Fruit fly (Drosophila melanogaster) whole organism, embryonic: Measurements from ENCODE around the gene capu.

Experiments used
- Blimp-1 ChIP-seq: fragments of 200-800 bp; sonication (Bioruptor generic); optimal IDR thresholded peaks from 3 replicates; lab custom pipeline; 2018; ENCODE audit warnings: missing biosample characterization, missing genetic modification characterization, mild to moderate bottlenecking, moderate library complexity, missing genetic modification reagents
- CG10267 ChIP-seq: fragments of 200-800 bp; sonication (Bioruptor generic); optimal IDR thresholded peaks from 2 replicates; lab custom pipeline; 2018; ENCODE audit warnings: missing biosample characterization, mild to moderate bottlenecking, missing genetic modification characterization, moderate library complexity
- CG10979 ChIP-seq: fragments of 200-800 bp; sonication (Bioruptor generic); optimal IDR thresholded peaks from 2 replicates; lab custom pipeline; 2018; ENCODE audit warnings: missing biosample characterization, mild to moderate bottlenecking, missing genetic modification characterization, moderate library complexity
- CG11456 ChIP-seq: fragments of 200-800 bp; sonication (Bioruptor generic); IDR thresholded peaks from 3 replicates; pipeline ENCODE4 v1.3.6; 2022; ENCODE audit warnings: missing biosample characterization, missing genetic modification characterization
- CG11504 ChIP-seq: fragments of 200-800 bp; sonication (Bioruptor generic); optimal IDR thresholded peaks from 3 replicates; lab custom pipeline; 2019; ENCODE audit warnings: missing biosample characterization, mild to moderate bottlenecking, missing genetic modification characterization, moderate library complexity
- CG15011 ChIP-seq: fragments of 200-800 bp; sonication (Bioruptor generic); optimal IDR thresholded peaks from 3 replicates; lab custom pipeline; 2018; ENCODE audit warnings: missing biosample characterization, mild to moderate bottlenecking, missing genetic modification characterization
- CG15601 ChIP-seq: fragments of 200-800 bp; sonication (Bioruptor generic); optimal IDR thresholded peaks from 3 replicates; lab custom pipeline; 2019; ENCODE audit warnings: missing biosample characterization, mild to moderate bottlenecking, missing genetic modification characterization, moderate library complexity
- CG16813 ChIP-seq: fragments of 200-800 bp; sonication (Bioruptor generic); IDR thresholded peaks from 3 replicates; pipeline ENCODE4 v1.3.6; 2022; ENCODE audit warnings: missing biosample characterization, missing genetic modification characterization; ENCODE audit not compliant: partially characterized antibody
- CG17359 ChIP-seq: fragments of 200-800 bp; sonication (Bioruptor generic); optimal IDR thresholded peaks from 3 replicates; lab custom pipeline; 2018; ENCODE audit warnings: missing biosample characterization, mild to moderate bottlenecking, missing genetic modification characterization, moderate library complexity
- CG2202 ChIP-seq: fragments of 200-800 bp; sonication (Bioruptor generic); optimal IDR thresholded peaks from 2 replicates; lab custom pipeline; 2018; ENCODE audit warnings: missing biosample characterization, mild to moderate bottlenecking, missing genetic modification characterization
- CG31441 ChIP-seq: fragments of 200-800 bp; sonication (Bioruptor generic); IDR thresholded peaks from 2 replicates; pipeline ENCODE4 v1.3.6; 2022; ENCODE audit warnings: missing biosample characterization, missing genetic modification characterization
- CG3838 ChIP-seq: fragments of 200-800 bp; sonication (Bioruptor generic); optimal IDR thresholded peaks from 3 replicates; lab custom pipeline; 2016; ENCODE audit warnings: missing biosample characterization, missing genetic modification characterization
- CG42726 ChIP-seq: fragments of 200-800 bp; sonication (Bioruptor generic); IDR thresholded peaks from 2 replicates; pipeline ENCODE4 v1.3.6; 2022; ENCODE audit warnings: missing biosample characterization, missing genetic modification characterization; ENCODE audit not compliant: partially characterized antibody
- CG4424 ChIP-seq: fragments of 200-800 bp; sonication (Bioruptor generic); optimal IDR thresholded peaks from 3 replicates; lab custom pipeline; 2016; ENCODE audit warnings: missing biosample characterization, missing genetic modification characterization
- CG4820 ChIP-seq: fragments of 200-800 bp; sonication (Bioruptor generic); optimal IDR thresholded peaks from 3 replicates; lab custom pipeline; 2016; ENCODE audit warnings: missing biosample characterization, missing genetic modification characterization
- CG6683 ChIP-seq: fragments of 200-800 bp; sonication (Bioruptor generic); optimal IDR thresholded peaks from 2 replicates; lab custom pipeline; 2017; ENCODE audit warnings: missing biosample characterization, mild to moderate bottlenecking, missing genetic modification characterization, missing genetic modification reagents
- CG9437 ChIP-seq: fragments of 200-800 bp; sonication (Bioruptor generic); optimal IDR thresholded peaks from 2 replicates; lab custom pipeline; 2018; ENCODE audit warnings: missing biosample characterization, mild to moderate bottlenecking, missing genetic modification characterization
- CG9727 ChIP-seq: fragments of 200-800 bp; sonication (Bioruptor generic); optimal IDR thresholded peaks from 3 replicates; lab custom pipeline; 2017; ENCODE audit warnings: missing biosample characterization, mild to moderate bottlenecking, missing genetic modification characterization
- CG9797 ChIP-seq: fragments of 200-800 bp; sonication (Bioruptor generic); optimal IDR thresholded peaks from 3 replicates; lab custom pipeline; 2018; ENCODE audit warnings: missing biosample characterization, mild to moderate bottlenecking, missing genetic modification characterization
- Camta ChIP-seq: fragments of 200-800 bp; sonication (Bioruptor generic); optimal IDR thresholded peaks from 2 replicates; lab custom pipeline; 2016; ENCODE audit warnings: missing biosample characterization, missing genetic modification characterization
- HmgD ChIP-seq: fragments of 200-800 bp; sonication (Bioruptor generic); optimal IDR thresholded peaks from 3 replicates; lab custom pipeline; 2016; ENCODE audit warnings: missing biosample characterization, missing genetic modification characterization
- Hr39 ChIP-seq: fragments of >200 bp; optimal IDR thresholded peaks from 2 replicates; lab custom pipeline; 2017
- Hr51 ChIP-seq, 2 experiments: fragments of 200-800 bp; sonication (Bioruptor generic); optimal IDR thresholded peaks; 2 replicates in 1 of 2; 3 replicates in 1 of 2; lab custom pipeline; 2016 to 2018; ENCODE audit warnings: missing biosample characterization in 2 of 2, missing genetic modification characterization in 2 of 2, mild to moderate bottlenecking in 1 of 2, moderate library complexity in 1 of 2
- Lpt ChIP-seq: fragments of >200 bp; optimal IDR thresholded peaks from 2 replicates; lab custom pipeline; 2018; ENCODE audit warnings: missing biosample characterization, missing genetic modification characterization
- Med ChIP-seq: fragments of 200-800 bp; sonication (Bioruptor generic); peaks from one replicate; lab custom pipeline; 2016; ENCODE audit warnings: missing biosample characterization, missing genetic modification characterization, mild to moderate bottlenecking, inconsistent platforms, moderate library complexity
- Nf-YB ChIP-seq: fragments of 200-800 bp; sonication (Bioruptor generic); optimal IDR thresholded peaks from 3 replicates; lab custom pipeline; 2019; ENCODE audit warnings: missing biosample characterization, mild to moderate bottlenecking, missing genetic modification characterization, moderate library complexity
- Ptx1 ChIP-seq: fragments of 200-800 bp; sonication (Bioruptor generic); IDR thresholded peaks from 2 replicates; pipeline ENCODE4 v1.3.6; 2022; ENCODE audit warnings: missing biosample characterization, missing genetic modification characterization
- Sox102F ChIP-seq: fragments of 200-800 bp; sonication (Bioruptor generic); optimal IDR thresholded peaks from 2 replicates; lab custom pipeline; 2018; ENCODE audit warnings: missing biosample characterization, mild to moderate bottlenecking, missing genetic modification characterization, moderate library complexity
- Tbp ChIP-seq: fragments of >200 bp; optimal IDR thresholded peaks from 2 replicates; lab custom pipeline; 2018; ENCODE audit warnings: missing biosample characterization, missing genetic modification characterization
- amos ChIP-seq: fragments of 200-800 bp; sonication (Bioruptor generic); IDR thresholded peaks from 2 replicates; pipeline ENCODE4 v1.3.6; 2022; ENCODE audit warnings: missing biosample characterization, missing genetic modification characterization; ENCODE audit not compliant: partially characterized antibody
- ash1 ChIP-seq: fragments of 200-800 bp; sonication (Bioruptor generic); optimal IDR thresholded peaks from 2 replicates; lab custom pipeline; 2018; ENCODE audit warnings: missing biosample characterization, mild to moderate bottlenecking, missing genetic modification characterization
- az2 ChIP-seq: fragments of 200-800 bp; sonication (Bioruptor generic); optimal IDR thresholded peaks from 3 replicates; lab custom pipeline; 2016; ENCODE audit warnings: missing biosample characterization, missing genetic modification characterization
- dan ChIP-seq: fragments of 200-800 bp; sonication (Bioruptor generic); IDR thresholded peaks from 2 replicates; pipeline ENCODE4 v1.3.6; 2022; ENCODE audit warnings: missing biosample characterization, missing genetic modification characterization
- ewg ChIP-seq: fragments of 200-800 bp; sonication (Bioruptor generic); optimal IDR thresholded peaks from 3 replicates; lab custom pipeline; 2017; ENCODE audit warnings: mild to moderate bottlenecking, missing biosample characterization, missing genetic modification reagents, missing genetic modification characterization
- fd96Cb ChIP-seq: fragments of 200-800 bp; sonication (Bioruptor generic); optimal IDR thresholded peaks from 2 replicates; lab custom pipeline; 2018; ENCODE audit warnings: missing biosample characterization, mild to moderate bottlenecking, missing genetic modification characterization, moderate library complexity
- gem ChIP-seq: fragments of 200-800 bp; sonication (Bioruptor generic); optimal IDR thresholded peaks from 2 replicates; lab custom pipeline; 2019; ENCODE audit warnings: missing biosample characterization, mild to moderate bottlenecking, missing genetic modification characterization, moderate library complexity
- gsb-n ChIP-seq: fragments of 200-800 bp; sonication (Bioruptor generic); optimal IDR thresholded peaks from 3 replicates; lab custom pipeline; 2018; ENCODE audit warnings: missing biosample characterization, mild to moderate bottlenecking, missing genetic modification characterization
- lola ChIP-seq, 3 experiments: fragments of >200 bp in 2 of 3; fragments of 200-800 bp in 1 of 3; sonication (Bioruptor generic) in 1 of 3; optimal IDR thresholded peaks; 2 replicates each; lab custom pipeline; 2017 to 2019; ENCODE audit warnings: missing biosample characterization in 3 of 3, missing genetic modification characterization in 3 of 3, mild to moderate bottlenecking in 1 of 3, moderate library complexity in 1 of 3
- nerfin-1 ChIP-seq: fragments of 200-800 bp; sonication (Bioruptor generic); optimal IDR thresholded peaks from 3 replicates; lab custom pipeline; 2019; ENCODE audit warnings: missing biosample characterization, mild to moderate bottlenecking, missing genetic modification characterization, moderate library complexity
- psq ChIP-seq: fragments of 200-800 bp; sonication (Bioruptor generic); optimal IDR thresholded peaks from 2 replicates; lab custom pipeline; 2017; ENCODE audit warnings: missing biosample characterization, missing genetic modification characterization
- ranshi ChIP-seq: fragments of 200-800 bp; sonication (Bioruptor generic); IDR thresholded peaks from 2 replicates; pipeline ENCODE4 v1.3.6; 2022; ENCODE audit warnings: missing biosample characterization, missing genetic modification characterization
- sisA ChIP-seq: fragments of 200-800 bp; sonication (Bioruptor generic); IDR thresholded peaks from 2 replicates; pipeline ENCODE4 v1.3.6; 2022; ENCODE audit warnings: missing biosample characterization, missing genetic modification characterization
- slou ChIP-seq: fragments of 200-800 bp; sonication (Bioruptor generic); optimal IDR thresholded peaks from 3 replicates; lab custom pipeline; 2016; ENCODE audit warnings: missing biosample characterization, missing genetic modification characterization
- tin ChIP-seq: fragments of 200-800 bp; sonication (Bioruptor generic); optimal IDR thresholded peaks from 3 replicates; lab custom pipeline; 2016; ENCODE audit warnings: missing biosample characterization, missing genetic modification characterization
- vvl ChIP-seq: fragments of 200-800 bp; sonication (Bioruptor generic); IDR thresholded peaks from 2 replicates; pipeline ENCODE4 v1.3.6; 2022; ENCODE audit warnings: missing biosample characterization, missing genetic modification characterization
- zfh1 ChIP-seq: fragments of 200-800 bp; sonication (Bioruptor generic); IDR thresholded peaks from 3 replicates; pipeline ENCODE4 v1.3.6; 2022; ENCODE audit warnings: missing biosample characterization, missing genetic modification characterization

capu gene

DNA sequence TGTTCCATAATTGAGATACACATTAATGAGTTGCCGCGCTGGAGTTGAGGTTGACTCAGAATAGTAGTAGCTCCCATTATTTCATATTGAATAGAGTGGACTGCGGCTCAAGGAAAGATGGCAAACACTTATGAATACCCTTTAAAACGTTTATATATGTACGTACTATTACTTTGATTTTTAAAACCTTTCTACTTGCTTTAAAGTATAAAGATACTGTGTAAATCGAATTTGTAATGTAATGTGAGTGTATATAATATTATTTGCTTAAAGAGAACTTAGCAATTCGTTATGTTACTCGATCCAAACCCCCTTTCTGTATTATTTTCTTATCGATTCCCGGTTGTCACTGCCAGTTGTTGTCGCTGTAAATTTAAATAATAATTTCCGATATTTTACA lies 51.4 kb downstream of the capu start (continued):
- peak; percentile 63 for TF ChIP-seq Sox102F (GFP tag; lab: Kevin White, UChicago)
- TF ChIP-seq CG17359 (tag; lab: Kevin White, UChicago), result peak; percentile 59
- TF ChIP-seq Camta (GFP tag; lab: Kevin White, UChicago), result peak; percentile 4
- peak; percentile 75 for TF ChIP-seq gem (tag; lab: Kevin White, UChicago)
- peak; percentile 63 for TF ChIP-seq CG10267
- no peak for TF ChIP-seq CG16813 (GFP tag; lab: Robert Waterston, UW)
- no peak for TF ChIP-seq Hr39 (lab: Kevin White, UChicago)
- no peak for TF ChIP-seq HmgD (GFP tag; lab: Kevin White, UChicago)
- TF ChIP-seq tin (GFP tag; lab: Kevin White, UChicago), result peak; percentile 16
- TF ChIP-seq CG9727, result peak; percentile 13
- 0 out of 2 replicates have a peak, but pooled peaks have one; percentile 11 for TF ChIP-seq Ptx1 (GFP tag; lab: Robert Waterston, UW)
- no peak for TF ChIP-seq CG42726 (GFP tag; lab: Robert Waterston, UW)
- TF ChIP-seq sisA (GFP tag; lab: Robert Waterston, UW), result peak; percentile 32; the same call in 1 of the 2 replicates
- TF ChIP-seq ash1 (GFP tag; lab: Kevin White, UChicago), result no peak
- peak; percentile 71 for TF ChIP-seq CG31441
- no peak for TF ChIP-seq CG9437 (GFP tag; lab: Kevin White, UChicago)
- TF ChIP-seq zfh1 (GFP tag; lab: Robert Waterston, UW), result 0 out of 3 replicates have a peak, but pooled peaks have one; percentile 42
- no peak for TF ChIP-seq dan
- TF ChIP-seq CG15011, result no peak
- TF ChIP-seq lola (GFP tag; optimal IDR thresholded peaks at IDR 0.05; lab: Kevin White, UChicago), result peak in 1 of 3 experiments; percentile 72
- TF ChIP-seq amos (GFP tag; lab: Robert Waterston, UW), result no peak
- peak; percentile 78 for TF ChIP-seq CG15601
- peak; percentile 15 for TF ChIP-seq az2 (GFP tag; lab: Kevin White, UChicago)
- TF ChIP-seq CG4424, result peak; percentile 53
- no peak for TF ChIP-seq Lpt
- 0 out of 2 replicates have a peak, but pooled peaks have one; percentile 7 for TF ChIP-seq ranshi
- peak in 1 of 2 experiments; percentile 41 for TF ChIP-seq Hr51 (GFP tag; optimal IDR thresholded peaks at IDR 0.05; lab: Kevin White, UChicago)
- peak; percentile 42; the same call in 1 of the 2 replicates for TF ChIP-seq vvl (GFP tag; lab: Robert Waterston, UW)
- TF ChIP-seq ewg (GFP tag; lab: Kevin White, UChicago), result peak; percentile 10
- no peak for TF ChIP-seq CG3838
- peak; percentile 37 for TF ChIP-seq Nf-YB (GFP tag; lab: Kevin White, UChicago)
- TF ChIP-seq psq, result no peak
- TF ChIP-seq slou (GFP tag; lab: Kevin White, UChicago), result no peak
- peak; percentile 82 for TF ChIP-seq CG10979 (tag; lab: Kevin White, UChicago)
- peak; percentile 9 for TF ChIP-seq CG4820 (GFP tag; lab: Kevin White, UChicago)
- no peak for TF ChIP-seq CG6683 (GFP tag; lab: Kevin White, UChicago)
- TF ChIP-seq Med, result peak; percentile 11
- TF ChIP-seq CG11456 (GFP tag; lab: Robert Waterston, UW), result no peak
- no peak for TF ChIP-seq CG9797 (GFP tag; lab: Kevin White, UChicago)
- peak; percentile 65 for TF ChIP-seq fd96Cb
- TF ChIP-seq gsb-n, result peak; percentile 56
- TF ChIP-seq Tbp (GFP tag; lab: Kevin White, UChicago), result no peak
- peak; percentile 45 for TF ChIP-seq nerfin-1 (tag; lab: Kevin White, UChicago)
- TF ChIP-seq CG2202 (tag; lab: Kevin White, UChicago), result peak; percentile 19
- TF ChIP-seq Blimp-1, result peak; percentile 71
- peak; percentile 68 for TF ChIP-seq CG11504 (tag; lab: Kevin White, UChicago)
